Worm (Caenorhabditis elegans) whole organism, L4 larva: ENCODE results near the gene C04C3.7.

Experiments
- D1046.2 ChIP-seq: fragments of 200-800 bp; sonication (Bioruptor generic); IDR thresholded peaks from 2 replicates; pipeline ENCODE4 v1.3.6; 2022; ENCODE audit warnings: missing genetic modification characterization, missing compliant biosample characterization
- F10B5.3 ChIP-seq: sonication (generic microtip); optimal IDR thresholded peaks from 2 replicates; lab custom pipeline; 2016; ENCODE audit warnings: mild to moderate bottlenecking, missing genetic modification characterization, missing compliant biosample characterization
- F44E2.7 ChIP-seq: fragments of 200-800 bp; sonication (Bioruptor generic); IDR thresholded peaks from 2 replicates; pipeline ENCODE4 v2.1.2; 2022; ENCODE audit warnings: missing genetic modification characterization, missing compliant biosample characterization
- R02D3.7 ChIP-seq: fragments of 150-350 bp; sonication (generic microtip); optimal IDR thresholded peaks from 3 replicates; lab custom pipeline; 2014; ENCODE audit warnings: missing biosample characterization, missing genetic modification characterization
- T20F7.1 ChIP-seq: fragments of 200-800 bp; sonication (Bioruptor generic); optimal IDR thresholded peaks from 2 replicates; lab custom pipeline; 2018; ENCODE audit warnings: mild to moderate bottlenecking, missing genetic modification characterization, missing compliant biosample characterization
- T26A8.4 ChIP-seq: fragments of 200-800 bp; sonication (Bioruptor generic); IDR thresholded peaks from 2 replicates; pipeline ENCODE4 v1.3.6; 2022; ENCODE audit warnings: missing genetic modification characterization, missing compliant biosample characterization
- Y105C5A.15 ChIP-seq: fragments of 200-800 bp; sonication (Bioruptor generic); IDR thresholded peaks from 2 replicates; pipeline ENCODE4 v1.3.6; 2022; ENCODE audit warnings: missing genetic modification characterization, missing compliant biosample characterization
- Y48G9A.11 ChIP-seq: fragments of 200-800 bp; sonication (Bioruptor generic); IDR thresholded peaks from 2 replicates; pipeline ENCODE4 v1.3.6; 2022; ENCODE audit warnings: missing genetic modification reagents, missing genetic modification characterization, missing compliant biosample characterization
- Y5F2A.4 ChIP-seq: fragments of 200-800 bp; sonication (Bioruptor generic); optimal IDR thresholded peaks from 2 replicates; lab custom pipeline; 2018; ENCODE audit warnings: mild to moderate bottlenecking, missing genetic modification characterization, missing compliant biosample characterization
- ZK337.2 ChIP-seq: fragments of 200-800 bp; sonication (Bioruptor generic); IDR thresholded peaks from 2 replicates; pipeline ENCODE4 v1.3.6; 2022; ENCODE audit warnings: missing genetic modification reagents, missing genetic modification characterization, missing compliant biosample characterization
- ZK546.5 ChIP-seq, 2 experiments: sonication (generic microtip); optimal IDR thresholded peaks; 2 replicates each; lab custom pipeline; 2017; ENCODE audit warnings: missing biosample characterization in 2 of 2, missing genetic modification characterization in 2 of 2
- aha-1 ChIP-seq: fragments of 150-350 bp; peaks from one replicate; lab custom pipeline; 2014; ENCODE audit warnings: missing biosample characterization, missing genetic modification characterization
- ama-1 ChIP-seq: fragments of 150-350 bp; optimal IDR thresholded peaks from 2 replicates; lab custom pipeline; 2014; ENCODE audit warnings: inconsistent platforms, mixed read lengths
- attf-4 ChIP-seq: sonication (generic microtip); optimal IDR thresholded peaks from 3 replicates; lab custom pipeline; 2017; ENCODE audit warnings: missing biosample characterization, missing genetic modification characterization
- ceh-20 ChIP-seq: fragments of 200-800 bp; sonication (Bioruptor generic); IDR thresholded peaks from 2 replicates; pipeline ENCODE4 v1.3.6; 2022; ENCODE audit warnings: missing genetic modification reagents, missing genetic modification characterization, missing compliant biosample characterization
- ceh-32 ChIP-seq: sonication (generic microtip); optimal IDR thresholded peaks from 2 replicates; lab custom pipeline; 2016; ENCODE audit warnings: mild to moderate bottlenecking, missing genetic modification characterization, missing compliant biosample characterization; ENCODE audit not compliant: poor library complexity
- ceh-82 ChIP-seq: sonication (generic microtip); optimal IDR thresholded peaks from 2 replicates; lab custom pipeline; 2017; ENCODE audit warnings: missing biosample characterization, missing genetic modification characterization
- cey-2 ChIP-seq: sonication (generic microtip); optimal IDR thresholded peaks from 3 replicates; lab custom pipeline; 2017; ENCODE audit warnings: missing genetic modification characterization, mild to moderate bottlenecking, missing compliant biosample characterization, antibody characterized with exemption, borderline replicate concordance; ENCODE audit not compliant: insufficient read depth
- daf-12 ChIP-seq: fragments of 150-350 bp; optimal IDR thresholded peaks from 2 replicates; lab custom pipeline; 2014; ENCODE audit warnings: missing biosample characterization, missing genetic modification reagents, missing genetic modification characterization
- daf-16 ChIP-seq, 3 experiments: sonication (generic microtip); optimal IDR thresholded peaks; 2 replicates each; lab custom pipeline; 2016 to 2017; ENCODE audit warnings: missing genetic modification characterization in 3 of 3, missing genetic modification reagents in 3 of 3, mild to moderate bottlenecking in 2 of 3, missing compliant biosample characterization in 2 of 3, missing biosample characterization in 1 of 3, moderate library complexity in 1 of 3
- daf-8 ChIP-seq: fragments of 200-800 bp; sonication (Bioruptor generic); IDR thresholded peaks from 2 replicates; pipeline ENCODE4 v1.3.6; 2022; ENCODE audit warnings: missing genetic modification characterization, missing compliant biosample characterization
- dmd-6 ChIP-seq: fragments of 200-800 bp; sonication (Bioruptor generic); IDR thresholded peaks from 2 replicates; pipeline ENCODE4 v1.3.6; 2022; ENCODE audit warnings: missing genetic modification reagents, missing genetic modification characterization, missing compliant biosample characterization
- dpl-1 ChIP-seq: fragments of 150-350 bp; optimal IDR thresholded peaks from 2 replicates; lab custom pipeline; 2014; ENCODE audit warnings: missing biosample characterization, missing genetic modification reagents, missing genetic modification characterization
- duxl-1 ChIP-seq: sonication (generic microtip); optimal IDR thresholded peaks from 2 replicates; lab custom pipeline; 2016; ENCODE audit warnings: mild to moderate bottlenecking, missing genetic modification characterization, moderate library complexity, missing compliant biosample characterization; ENCODE audit not compliant: poor library complexity
- egl-27 ChIP-seq: sonication (generic microtip); optimal IDR thresholded peaks from 3 replicates; lab custom pipeline; 2017; ENCODE audit warnings: missing biosample characterization, missing genetic modification reagents, missing genetic modification characterization
- hif-1 ChIP-seq, 2 experiments: sonication (generic microtip); optimal IDR thresholded peaks; 2 replicates each; lab custom pipeline; 2016 to 2017; ENCODE audit warnings: missing compliant biosample characterization in 2 of 2, missing genetic modification characterization in 2 of 2, missing genetic modification reagents in 2 of 2, missing genotype in 2 of 2, mild to moderate bottlenecking in 1 of 2
- hmg-1.1 ChIP-seq: fragments of 200-800 bp; sonication (Bioruptor generic); IDR thresholded peaks from 2 replicates; pipeline ENCODE4 v1.3.6; 2022; ENCODE audit warnings: missing genetic modification reagents, missing genetic modification characterization, missing compliant biosample characterization
- lin-15B ChIP-seq: fragments of 150-350 bp; sonication (generic microtip); optimal IDR thresholded peaks from 3 replicates; lab custom pipeline; 2014; ENCODE audit warnings: missing biosample characterization, missing genetic modification characterization
- mdl-1 ChIP-seq, 2 experiments: fragments of 150-350 bp in 1 of 2; sonication (generic microtip) in 1 of 2; optimal IDR thresholded peaks; 2 replicates each; lab custom pipeline; 2014 to 2017; ENCODE audit warnings: missing biosample characterization in 2 of 2, missing genetic modification characterization in 2 of 2
- nhr-102 ChIP-seq: sonication (generic microtip); optimal IDR thresholded peaks from 2 replicates; lab custom pipeline; 2016; ENCODE audit warnings: mild to moderate bottlenecking, missing genetic modification characterization, moderate library complexity, missing compliant biosample characterization
- nhr-11 ChIP-seq: fragments of 150-350 bp; optimal IDR thresholded peaks from 2 replicates; lab custom pipeline; 2014; ENCODE audit warnings: missing biosample characterization, missing genetic modification characterization
- nhr-237 ChIP-seq: sonication (generic microtip); optimal IDR thresholded peaks from 2 replicates; lab custom pipeline; 2017; ENCODE audit warnings: missing biosample characterization, missing genetic modification characterization
- nhr-25 ChIP-seq: sonication (generic microtip); optimal IDR thresholded peaks from 2 replicates; lab custom pipeline; 2017; ENCODE audit warnings: missing genetic modification characterization, mild to moderate bottlenecking, missing compliant biosample characterization, antibody characterized with exemption, moderate library complexity, borderline replicate concordance; ENCODE audit not compliant: insufficient read depth
- nhr-28 ChIP-seq: fragments of 150-350 bp; optimal IDR thresholded peaks from 2 replicates; lab custom pipeline; 2014; ENCODE audit warnings: missing biosample characterization, missing genetic modification characterization
- nhr-42 ChIP-seq: fragments of 200-800 bp; sonication (Bioruptor generic); IDR thresholded peaks from 2 replicates; pipeline ENCODE4 v1.3.6; 2022; ENCODE audit warnings: missing genetic modification characterization, missing compliant biosample characterization
- pha-4 ChIP-seq, 2 experiments: fragments of 150-350 bp in 1 of 2; fragments of 200-800 bp in 1 of 2; sonication (Bioruptor generic) in 1 of 2; IDR thresholded peaks in 1 of 2; optimal IDR thresholded peaks in 1 of 2; 2 replicates each; pipeline versions ENCODE4 v1.3.6 to Lab custom; 2014 to 2022; ENCODE audit warnings: missing genetic modification characterization in 2 of 2, missing genetic modification reagents in 2 of 2, missing biosample characterization in 1 of 2, missing compliant biosample characterization in 1 of 2
- php-3 ChIP-seq: fragments of 200-800 bp; sonication (Bioruptor generic); IDR thresholded peaks from 2 replicates; pipeline ENCODE4 v1.3.6; 2022; ENCODE audit warnings: missing genetic modification reagents, missing genetic modification characterization, missing compliant biosample characterization
- pqm-1 ChIP-seq: sonication (generic microtip); optimal IDR thresholded peaks from 2 replicates; lab custom pipeline; 2017; ENCODE audit warnings: missing biosample characterization, missing genetic modification characterization
- rbr-2 ChIP-seq: sonication (generic microtip); optimal IDR thresholded peaks from 2 replicates; lab custom pipeline; 2016; ENCODE audit warnings: missing genotype, missing genetic modification characterization, missing compliant biosample characterization
- set-16 ChIP-seq: fragments of 200-800 bp; sonication (Bioruptor generic); IDR thresholded peaks from 2 replicates; pipeline ENCODE4 v1.3.6; 2022; ENCODE audit warnings: missing genetic modification reagents, missing genetic modification characterization, missing compliant biosample characterization
- spr-1 ChIP-seq: sonication (generic microtip); optimal IDR thresholded peaks from 2 replicates; lab custom pipeline; 2016; ENCODE audit warnings: mild to moderate bottlenecking, missing genetic modification characterization, missing compliant biosample characterization
- tra-1 ChIP-seq: fragments of 200-800 bp; sonication (Bioruptor generic); IDR thresholded peaks from 2 replicates; pipeline ENCODE4 v1.3.6; 2022; ENCODE audit warnings: missing genetic modification reagents, missing genetic modification characterization, missing compliant biosample characterization
- zag-1 ChIP-seq: fragments of 150-350 bp; optimal IDR thresholded peaks from 2 replicates; lab custom pipeline; 2014; ENCODE audit warnings: missing biosample characterization, missing genetic modification characterization
- zfp-3 ChIP-seq: fragments of 200-800 bp; sonication (Bioruptor generic); conservative IDR thresholded peaks from 2 replicates; pipeline ENCODE4 v1.3.6; 2022; ENCODE audit warnings: missing genetic modification reagents, missing genetic modification characterization, missing compliant biosample characterization
- zip-2 ChIP-seq: fragments of 150-350 bp; optimal IDR thresholded peaks from 2 replicates; lab custom pipeline; 2014; ENCODE audit warnings: missing biosample characterization, missing genetic modification characterization
- ztf-11 ChIP-seq: fragments of 150-350 bp; optimal IDR thresholded peaks from 2 replicates; lab custom pipeline; 2014; ENCODE audit warnings: missing biosample characterization, missing genetic modification characterization

The C04C3.7 gene

DNA sequence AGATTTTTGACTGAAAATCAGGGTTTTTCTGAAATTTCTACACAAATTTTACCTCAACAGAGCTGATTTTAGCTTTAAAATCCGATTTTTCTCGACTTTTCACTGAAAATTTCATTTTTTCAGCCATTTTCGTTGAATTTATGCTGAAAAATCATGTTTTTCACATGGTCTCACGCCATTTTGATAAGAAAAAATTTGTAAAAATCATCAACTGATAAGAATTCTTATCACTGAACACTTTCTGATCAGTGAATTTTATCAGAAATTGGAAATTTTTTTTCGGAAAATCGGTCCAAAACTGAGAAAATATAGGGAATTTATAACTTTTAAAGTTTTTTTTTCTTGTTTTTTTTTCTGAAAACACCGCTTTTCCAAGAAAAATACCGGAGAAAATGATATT is 32.3 kb downstream of the C04C3.7 start:
- TF ChIP-seq zag-1 (no peak), daf-16 (GFP tag; optimal IDR thresholded peaks at IDR 0.05; lab: Kevin White, UChicago) (no peak), daf-16 (tag; optimal IDR thresholded peaks at IDR 0.05; lab: Kevin White, UChicago) (peak; percentile 2), set-16 (no peak), nhr-237 (no peak), pqm-1 (tag; lab: Kevin White, UChicago) (peak; percentile 49), tra-1 (GFP tag; lab: Robert Waterston, UW) (no peak), dmd-6 (GFP tag; lab: Robert Waterston, UW) (no peak; the same call in 1 of the 2 replicates), pha-4 (GFP tag; IDR thresholded peaks at IDR 0.05; lab: Robert Waterston, UW) (no peak), pha-4 (tag; optimal IDR thresholded peaks at IDR 0.05; lab: Kevin White, UChicago) (no peak), lin-15B (tag; lab: Kevin White, UChicago) (no peak), nhr-11 (tag; lab: Kevin White, UChicago) (no peak), daf-8 (no peak), T26A8.4 (no peak), F10B5.3 (tag; lab: Kevin White, UChicago) (no peak), spr-1 (tag; lab: Kevin White, UChicago) (no peak), mdl-1 (tag; optimal IDR thresholded peaks at IDR 0.05; lab: Kevin White, UChicago) (no peak), zfp-3 (no peak), rbr-2 (tag; lab: Kevin White, UChicago) (no peak), nhr-28 (peak; percentile 20), zip-2 (tag; lab: Kevin White, UChicago) (no peak), ama-1 (lab: Kevin White, UChicago) (no peak)

DNA sequence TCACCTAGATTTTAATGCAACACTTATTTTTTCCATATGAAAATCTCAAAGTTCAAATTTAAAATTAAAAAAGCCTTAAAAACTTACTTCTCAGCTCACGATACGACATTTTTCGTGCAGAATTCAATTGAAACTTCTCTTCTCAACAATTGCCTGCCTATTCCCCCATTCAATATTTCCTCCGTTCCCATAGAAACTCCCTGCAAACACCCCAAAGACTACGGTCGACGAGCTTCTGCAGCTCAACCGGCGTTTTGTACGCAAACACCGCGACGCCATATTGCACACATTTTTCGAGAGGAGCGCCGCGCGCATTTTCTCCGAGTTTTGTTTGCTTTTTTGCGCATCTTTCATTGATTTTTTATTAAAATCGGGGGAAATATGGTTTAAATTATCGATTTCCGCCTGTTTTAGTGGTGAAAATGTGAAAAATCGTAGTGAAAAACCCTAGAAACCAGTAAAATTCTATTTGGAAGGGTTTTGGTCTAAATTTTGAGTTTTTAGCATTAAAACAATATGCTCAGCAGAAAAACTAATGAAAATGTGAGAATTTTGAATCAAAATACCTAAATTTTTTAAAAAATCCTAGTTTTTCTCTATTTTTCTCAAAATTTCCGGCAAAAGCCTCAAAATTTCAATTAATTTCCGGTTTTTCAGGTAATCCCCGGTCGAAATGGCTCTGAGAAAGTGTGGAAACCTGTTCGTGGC is 34.1 kb downstream of the C04C3.7 start, which contains the start of the genes dyf-3 and pdhb-1:
Gene dyf-3 (minus strand): TSS at position 217 of the 708 bp plus-strand sequence.
Gene pdhb-1 (plus strand): TSS at position 658 of the 708 bp plus-strand sequence.
- peak; percentile 60 for TF ChIP-seq hmg-1.1
- no peak for TF ChIP-seq ceh-20
- TF ChIP-seq duxl-1 (tag; lab: Kevin White, UChicago), result no peak
- TF ChIP-seq nhr-28, result no peak
- TF ChIP-seq F44E2.7, result no peak
- no peak for TF ChIP-seq nhr-11 (tag; lab: Kevin White, UChicago)
- TF ChIP-seq nhr-25, result no peak
- TF ChIP-seq Y5F2A.4, result no peak
- TF ChIP-seq aha-1 (tag; lab: Kevin White, UChicago), result peak; percentile 55
- no peak for TF ChIP-seq ceh-32 (tag; lab: Kevin White, UChicago)
- TF ChIP-seq php-3 (GFP tag; lab: Robert Waterston, UW), result no peak
- no peak for TF ChIP-seq pha-4 (GFP tag; IDR thresholded peaks at IDR 0.05; lab: Robert Waterston, UW)
- no peak for TF ChIP-seq pha-4 (tag; optimal IDR thresholded peaks at IDR 0.05; lab: Kevin White, UChicago)
- TF ChIP-seq zag-1, result no peak
- TF ChIP-seq attf-4 (tag; lab: Kevin White, UChicago), result no peak
- TF ChIP-seq hif-1 (tag; optimal IDR thresholded peaks at IDR 0.05; lab: Kevin White, UChicago), result peak in 1 of 2 experiments; percentile 34
- no peak for TF ChIP-seq egl-27 (tag; lab: Kevin White, UChicago)
- no peak for TF ChIP-seq ceh-82
- no peak for TF ChIP-seq Y48G9A.11
- no peak for TF ChIP-seq ZK546.5 (tag; optimal IDR thresholded peaks at IDR 0.05; lab: Kevin White, UChicago)
- TF ChIP-seq zfp-3, result no peak
- TF ChIP-seq ztf-11, result no peak
- no peak for TF ChIP-seq nhr-102 (tag; lab: Kevin White, UChicago)
- TF ChIP-seq Y105C5A.15, result no peak
- TF ChIP-seq T20F7.1 (GFP tag; lab: Kevin White, UChicago), result no peak
- no peak for TF ChIP-seq tra-1 (GFP tag; lab: Robert Waterston, UW)
- peak; percentile 36 for TF ChIP-seq dpl-1 (GFP tag; lab: Kevin White, UChicago)
- no peak for TF ChIP-seq D1046.2 (GFP tag; lab: Robert Waterston, UW)
- no peak for TF ChIP-seq set-16
- no peak for TF ChIP-seq R02D3.7 (tag; lab: Kevin White, UChicago)
- TF ChIP-seq nhr-237, result no peak
- TF ChIP-seq cey-2, result no peak
- no peak for TF ChIP-seq daf-12 (tag; lab: Kevin White, UChicago)
- no peak for TF ChIP-seq nhr-42 (GFP tag; lab: Robert Waterston, UW)
- no peak for TF ChIP-seq ZK337.2
- no peak; the same call in 1 of the 2 replicates for TF ChIP-seq dmd-6 (GFP tag; lab: Robert Waterston, UW)
- TF ChIP-seq F10B5.3 (tag; lab: Kevin White, UChicago), result no peak
- TF ChIP-seq lin-15B (tag; lab: Kevin White, UChicago), result no peak
